Worm (Caenorhabditis elegans) whole organism, late embryonic: ENCODE results near the gene cash-1.

Experiments used
- F13H6.1 ChIP-seq: sonication (generic microtip); optimal IDR thresholded peaks from 2 replicates; lab custom pipeline; 2016; ENCODE audit warnings: missing genetic modification characterization, missing compliant biosample characterization
- K02D7.2 ChIP-seq: sonication (generic microtip); optimal IDR thresholded peaks from 2 replicates; lab custom pipeline; 2017; ENCODE audit warnings: mild to moderate bottlenecking, missing genetic modification characterization, missing compliant biosample characterization
- T23F11.4 ChIP-seq: fragments of 200-800 bp; sonication (Bioruptor generic); optimal IDR thresholded peaks from 2 replicates; lab custom pipeline; 2018; ENCODE audit warnings: mild to moderate bottlenecking, missing genetic modification characterization, missing compliant biosample characterization
- Y22D7AL.16 ChIP-seq: sonication (generic microtip); optimal IDR thresholded peaks from 2 replicates; lab custom pipeline; 2016; ENCODE audit warnings: missing genetic modification characterization, missing compliant biosample characterization
- ahr-1 ChIP-seq: sonication (generic microtip); optimal IDR thresholded peaks from 2 replicates; lab custom pipeline; 2016; ENCODE audit warnings: missing genetic modification characterization, missing compliant biosample characterization
- ama-1 ChIP-seq: fragments of 150-350 bp; optimal IDR thresholded peaks from 2 replicates; lab custom pipeline; 2014
- ceh-18 ChIP-seq: sonication (generic microtip); optimal IDR thresholded peaks from 2 replicates; lab custom pipeline; 2016; ENCODE audit warnings: missing genetic modification characterization, missing compliant biosample characterization
- ceh-2 ChIP-seq: sonication (generic microtip); optimal IDR thresholded peaks from 2 replicates; lab custom pipeline; 2016; ENCODE audit warnings: missing genotype, missing genetic modification characterization, missing compliant biosample characterization
- ceh-22 ChIP-seq: sonication (generic microtip); optimal IDR thresholded peaks from 2 replicates; lab custom pipeline; 2017; ENCODE audit warnings: missing biosample characterization, missing genetic modification characterization
- ceh-30 ChIP-seq: fragments of 150-350 bp; optimal IDR thresholded peaks from 2 replicates; lab custom pipeline; 2014; ENCODE audit warnings: missing biosample characterization, missing genetic modification characterization
- ceh-31 ChIP-seq: sonication (generic microtip); optimal IDR thresholded peaks from 2 replicates; lab custom pipeline; 2016; ENCODE audit warnings: missing genetic modification characterization, missing compliant biosample characterization
- ceh-34 ChIP-seq: sonication (generic microtip); optimal IDR thresholded peaks from 2 replicates; lab custom pipeline; 2016; ENCODE audit warnings: mild to moderate bottlenecking, missing genetic modification characterization, missing compliant biosample characterization
- ceh-9 ChIP-seq: sonication (generic microtip); optimal IDR thresholded peaks from 2 replicates; lab custom pipeline; 2016; ENCODE audit warnings: mild to moderate bottlenecking, missing genetic modification characterization, inconsistent platforms, missing compliant biosample characterization
- che-1 ChIP-seq: sonication (generic microtip); optimal IDR thresholded peaks from 2 replicates; lab custom pipeline; 2016; ENCODE audit warnings: mild to moderate bottlenecking, missing genetic modification characterization, missing compliant biosample characterization
- dmd-4 ChIP-seq: sonication (generic microtip); optimal IDR thresholded peaks from 2 replicates; lab custom pipeline; 2016; ENCODE audit warnings: borderline replicate concordance, missing genetic modification characterization, missing compliant biosample characterization
- elt-2 ChIP-seq: sonication (generic microtip); optimal IDR thresholded peaks from 2 replicates; lab custom pipeline; 2016; ENCODE audit warnings: missing genetic modification reagents, missing genetic modification characterization, missing compliant biosample characterization
- elt-4 ChIP-seq: sonication (generic microtip); optimal IDR thresholded peaks from 2 replicates; lab custom pipeline; 2016; ENCODE audit warnings: missing genetic modification characterization, missing compliant biosample characterization
- ets-4 ChIP-seq: sonication (generic microtip); optimal IDR thresholded peaks from 2 replicates; lab custom pipeline; 2016; ENCODE audit warnings: missing genetic modification characterization, missing compliant biosample characterization
- fax-1 ChIP-seq: sonication (generic microtip); optimal IDR thresholded peaks from 2 replicates; lab custom pipeline; 2016; ENCODE audit warnings: missing genotype, missing genetic modification characterization, missing compliant biosample characterization
- fkh-10 ChIP-seq: fragments of 150-350 bp; optimal IDR thresholded peaks from 2 replicates; lab custom pipeline; 2014; ENCODE audit warnings: missing biosample characterization, missing genetic modification reagents, missing genetic modification characterization
- fkh-6 ChIP-seq: sonication (generic microtip); optimal IDR thresholded peaks from 2 replicates; lab custom pipeline; 2016; ENCODE audit warnings: missing genetic modification characterization, missing compliant biosample characterization
- hlh-13 ChIP-seq: fragments of 200-800 bp; sonication (Bioruptor generic); optimal IDR thresholded peaks from 2 replicates; lab custom pipeline; 2018; ENCODE audit warnings: mild to moderate bottlenecking, missing genetic modification characterization, missing compliant biosample characterization
- hlh-30 ChIP-seq: sonication (generic microtip); optimal IDR thresholded peaks from 2 replicates; lab custom pipeline; 2017; ENCODE audit warnings: antibody characterized with exemption, missing genetic modification characterization, missing compliant biosample characterization; ENCODE audit not compliant: insufficient read depth
- hlh-8 ChIP-seq: sonication (generic microtip); optimal IDR thresholded peaks from 2 replicates; lab custom pipeline; 2016; ENCODE audit warnings: missing genotype, missing genetic modification characterization, missing compliant biosample characterization
- lim-6 ChIP-seq: sonication (generic microtip); optimal IDR thresholded peaks from 2 replicates; lab custom pipeline; 2016; ENCODE audit warnings: missing genetic modification characterization, missing compliant biosample characterization
- lin-11 ChIP-seq: fragments of 200-800 bp; sonication (Bioruptor generic); optimal IDR thresholded peaks from 2 replicates; lab custom pipeline; 2018; ENCODE audit warnings: mild to moderate bottlenecking, missing genetic modification characterization, missing compliant biosample characterization
- pag-3 ChIP-seq: sonication (generic microtip); optimal IDR thresholded peaks from 2 replicates; lab custom pipeline; 2016; ENCODE audit warnings: missing compliant biosample characterization, missing genetic modification characterization, borderline replicate concordance
- pha-2 ChIP-seq: sonication (generic microtip); optimal IDR thresholded peaks from 2 replicates; lab custom pipeline; 2017; ENCODE audit warnings: mild to moderate bottlenecking, missing genetic modification characterization, missing compliant biosample characterization
- pha-4 ChIP-seq: fragments of 150-350 bp; optimal IDR thresholded peaks from 2 replicates; lab custom pipeline; 2018; ENCODE audit warnings: missing biosample characterization, missing genetic modification reagents, missing genetic modification characterization
- pqm-1 ChIP-seq: sonication (generic microtip); optimal IDR thresholded peaks from 2 replicates; lab custom pipeline; 2016; ENCODE audit warnings: missing genetic modification characterization, missing compliant biosample characterization
- ref-2 ChIP-seq: sonication (generic microtip); optimal IDR thresholded peaks from 2 replicates; lab custom pipeline; 2016; ENCODE audit warnings: missing genetic modification characterization, missing compliant biosample characterization
- rnt-1 ChIP-seq: sonication (generic microtip); optimal IDR thresholded peaks from 2 replicates; lab custom pipeline; 2016; ENCODE audit warnings: missing genetic modification characterization, missing compliant biosample characterization
- sox-4 ChIP-seq: sonication (generic microtip); optimal IDR thresholded peaks from 2 replicates; lab custom pipeline; 2017; ENCODE audit warnings: mild to moderate bottlenecking, missing genetic modification characterization, inconsistent platforms, missing compliant biosample characterization
- unc-55 ChIP-seq: sonication (generic microtip); optimal IDR thresholded peaks from 2 replicates; lab custom pipeline; 2017; ENCODE audit warnings: missing biosample characterization, missing genetic modification reagents, missing genetic modification characterization
- zip-5 ChIP-seq: sonication (generic microtip); optimal IDR thresholded peaks from 2 replicates; lab custom pipeline; 2016; ENCODE audit warnings: missing genetic modification characterization, missing compliant biosample characterization
- ztf-16 ChIP-seq: sonication (generic microtip); optimal IDR thresholded peaks from 2 replicates; lab custom pipeline; 2017; ENCODE audit warnings: missing genetic modification characterization, missing compliant biosample characterization

The cash-1 gene

DNA sequence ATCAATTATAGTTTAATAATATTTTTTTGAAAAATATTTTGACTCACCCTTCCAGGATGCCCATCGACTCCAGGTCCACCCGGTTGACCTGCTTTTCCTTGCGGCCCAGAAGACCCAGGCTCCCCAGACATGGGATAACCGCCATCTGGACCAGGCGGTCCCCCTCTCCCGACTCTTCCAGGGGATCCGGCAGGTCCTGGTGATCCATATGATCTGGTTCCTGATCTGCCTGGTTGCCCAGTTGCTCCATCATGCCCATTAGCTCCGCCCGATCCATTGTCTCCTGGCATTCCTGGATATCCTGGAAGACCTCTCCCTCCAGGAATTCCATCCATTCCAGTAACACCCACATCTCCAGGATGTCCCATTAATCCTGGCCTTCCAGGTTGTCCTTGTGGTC, 31.6 kb downstream of the cash-1 start:
- TF ChIP-seq zip-5 (tag; lab: Kevin White, UChicago) (no peak), ceh-34 (no peak), dmd-4 (no peak), ztf-16 (tag; lab: Kevin White, UChicago) (no peak), pag-3 (no peak), K02D7.2 (tag; lab: Kevin White, UChicago) (no peak), Y22D7AL.16 (tag; lab: Kevin White, UChicago) (no peak), hlh-13 (no peak), pha-2 (tag; lab: Kevin White, UChicago) (no peak), hlh-30 (tag; lab: Kevin White, UChicago) (no peak), ceh-18 (no peak), ahr-1 (tag; lab: Kevin White, UChicago) (no peak)

DNA sequence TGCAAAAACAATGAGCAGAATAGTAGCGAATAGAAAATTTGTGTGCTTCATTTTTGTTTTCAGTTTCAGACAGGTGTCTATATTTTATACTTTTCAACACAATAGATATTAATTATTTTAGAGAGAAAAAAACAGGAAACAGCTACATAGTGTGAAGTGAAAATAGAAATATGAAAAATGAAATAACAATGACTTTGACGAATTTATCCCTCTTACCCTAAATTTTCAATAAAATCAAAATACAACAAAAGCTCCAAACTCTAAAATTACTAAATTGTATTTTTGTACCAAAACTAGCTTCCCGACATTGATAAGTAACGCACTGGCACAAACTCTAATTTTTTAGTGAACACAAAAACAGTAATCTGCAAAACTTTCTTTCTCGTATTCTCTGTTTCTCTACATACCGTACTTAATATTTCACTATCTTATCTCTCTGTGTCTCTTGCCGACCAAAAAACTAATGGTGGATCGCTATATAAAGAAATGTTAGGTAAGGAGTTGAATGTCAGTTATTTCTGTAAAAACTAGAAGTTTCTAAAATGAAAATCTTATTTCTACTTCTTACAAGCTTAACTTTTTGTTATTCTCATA, 33.2 kb downstream of the cash-1 start, which contains the start of the genes col-151 and ugt-1:
Gene col-151 (minus strand): TSS at position 51 of the 594 bp plus-strand sequence.
Gene ugt-1 (plus strand): TSS at position 491 of the 594 bp plus-strand sequence.
- TF ChIP-seq F13H6.1 (tag; lab: Kevin White, UChicago), result no peak
- no peak for TF ChIP-seq dmd-4
- TF ChIP-seq fax-1, result no peak
- TF ChIP-seq K02D7.2 (tag; lab: Kevin White, UChicago), result no peak
- TF ChIP-seq pqm-1 (tag; lab: Kevin White, UChicago), result no peak
- TF ChIP-seq ceh-22 (tag; lab: Kevin White, UChicago), result no peak
- TF ChIP-seq ceh-34, result no peak
- TF ChIP-seq che-1, result no peak
- TF ChIP-seq ama-1 (lab: Kevin White, UChicago), result no peak
- TF ChIP-seq pag-3, result no peak
- TF ChIP-seq ceh-2 (tag; lab: Kevin White, UChicago), result no peak
- TF ChIP-seq sox-4, result no peak
- no peak for TF ChIP-seq hlh-8 (tag; lab: Kevin White, UChicago)
- TF ChIP-seq lim-6, result no peak
- no peak for TF ChIP-seq pha-4
- TF ChIP-seq ref-2 (tag; lab: Kevin White, UChicago), result no peak
- TF ChIP-seq, all 69 proteins: peak for 0

- TF ChIP-seq elt-2 (tag; lab: Kevin White, UChicago) (no peak), T23F11.4 (GFP tag; lab: Kevin White, UChicago) (no peak), dmd-4 (no peak), ref-2 (tag; lab: Kevin White, UChicago) (no peak), ceh-9 (tag; lab: Kevin White, UChicago) (no peak), rnt-1 (no peak), ceh-34 (no peak), fkh-10 (GFP tag; lab: Kevin White, UChicago) (no peak), unc-55 (GFP tag; lab: Kevin White, UChicago) (no peak), F13H6.1 (tag; lab: Kevin White, UChicago) (no peak), che-1 (no peak), lin-11 (tag; lab: Kevin White, UChicago) (no peak), Y22D7AL.16 (tag; lab: Kevin White, UChicago) (no peak), fkh-6 (no peak), elt-4 (tag; lab: Kevin White, UChicago) (no peak), ceh-30 (tag; lab: Kevin White, UChicago) (no peak), K02D7.2 (tag; lab: Kevin White, UChicago) (no peak), ceh-31 (tag; lab: Kevin White, UChicago) (no peak), ets-4 (tag; lab: Kevin White, UChicago) (no peak), ceh-22 (tag; lab: Kevin White, UChicago) (no peak)
These were observed 36.4 kb downstream of the cash-1 start, which contains the start of gene ugt-2 for ce11 chrV:10398431-10398830. Gene ugt-2 (plus strand): TSS chrV:10398801.

DNA sequence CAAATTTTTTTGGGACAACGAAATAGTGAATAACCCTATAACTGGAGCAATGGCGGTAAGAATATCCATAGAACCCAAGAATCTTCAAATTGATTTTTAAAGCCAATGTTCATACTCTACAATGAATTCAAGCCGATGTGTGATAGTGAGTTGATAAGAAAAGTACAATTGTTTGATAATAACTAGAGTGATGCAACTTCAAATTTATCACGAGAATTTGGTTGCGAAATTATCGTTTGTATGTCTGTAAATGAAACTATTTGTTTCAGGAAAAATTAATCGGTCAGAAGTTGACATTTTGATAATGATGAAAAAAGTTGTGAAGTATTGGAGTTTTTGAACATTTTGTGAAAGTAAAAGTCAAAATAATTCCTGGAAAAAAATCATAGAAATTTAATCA, 37.2 kb downstream of the cash-1 start:
- TF ChIP-seq elt-2 (tag; lab: Kevin White, UChicago) (peak; percentile 77), F13H6.1 (tag; lab: Kevin White, UChicago) (no peak)
- TF ChIP-seq, all 69 proteins: peak for 1
